Fruit fly (Drosophila melanogaster): ENCODE data around the gene CG10907.

dm6 chr3L:11776731-11777130, 16.6 kb upstream of the CG10907 start, which contains the start of gene CG14131:
- TF ChIP-seq psq (optimal IDR thresholded peaks at IDR 0.05), result no peak
- TF ChIP-seq h (optimal IDR thresholded peaks at IDR 0.05), result no peak
- TF ChIP-seq Sin3A (optimal IDR thresholded peaks at IDR 0.05), result no peak
